Fruit fly (Drosophila melanogaster): ENCODE results near the gene chb.

DNA sequence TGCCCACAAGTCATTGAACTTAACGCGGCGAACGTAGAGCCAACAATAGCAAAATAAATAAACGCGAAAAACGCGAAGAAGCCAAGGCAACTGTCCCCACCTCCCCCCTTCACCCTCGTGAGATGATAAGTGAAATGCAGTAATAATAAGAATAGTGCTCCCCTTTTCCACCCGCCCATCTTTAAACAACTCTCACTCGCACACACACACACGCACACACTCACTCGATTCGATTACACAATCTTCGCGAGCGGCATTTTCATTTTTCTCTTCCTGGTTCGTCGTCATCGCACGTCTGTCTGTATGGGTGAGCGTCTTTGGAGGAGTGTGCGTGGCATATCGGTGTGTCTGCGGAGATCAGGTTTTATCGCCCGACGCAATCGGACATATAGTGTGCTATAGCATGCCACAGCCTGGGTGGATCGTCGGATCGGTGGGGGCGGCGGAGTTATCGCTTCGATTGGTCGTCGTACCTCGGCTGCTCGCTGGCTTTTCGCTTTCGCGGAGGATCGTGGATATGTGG, 52.1 kb downstream of the chb start:
- TF ChIP-seq insv (optimal IDR thresholded peaks at IDR 0.05): no peak
- TF ChIP-seq ttk (optimal IDR thresholded peaks at IDR 0.05): no peak
- no peak for TF ChIP-seq psq (optimal IDR thresholded peaks at IDR 0.05)

All from Kc167 (cell line).